Worm (Caenorhabditis elegans) whole organism, early embryonic: ENCODE measurements around the gene T01C8.2.

Source experiments
- flt-1 ChIP-seq: fragments of 200-800 bp; sonication (Bioruptor generic); IDR thresholded peaks from 2 replicates; pipeline ENCODE4 v1.3.6; 2022; ENCODE audit warnings: missing genetic modification characterization, missing compliant biosample characterization
- tbx-37 ChIP-seq: fragments of 200-800 bp; sonication (Bioruptor generic); conservative IDR thresholded peaks from 2 replicates; pipeline ENCODE4 v1.3.6; 2022; ENCODE audit warnings: missing genetic modification reagents, missing genetic modification characterization, missing compliant biosample characterization

DNA sequence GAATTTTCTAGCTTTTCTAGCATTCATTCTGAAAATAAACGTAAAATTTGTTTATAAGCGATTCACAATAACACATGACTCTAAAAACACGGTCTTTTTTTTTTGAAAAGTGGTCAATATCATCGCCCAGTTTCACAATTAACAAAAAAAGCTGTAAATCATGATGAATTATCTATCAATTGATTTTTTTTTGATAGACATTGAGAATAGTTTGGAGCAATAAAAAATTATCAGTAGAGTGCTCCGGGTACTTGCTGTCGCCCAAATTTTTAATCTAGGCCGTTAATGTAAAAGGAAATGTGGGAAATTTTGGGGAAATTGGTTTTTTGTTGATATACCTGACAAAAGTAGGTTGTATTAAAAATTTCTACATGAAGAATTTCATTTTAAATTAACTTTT lies 12.8 kb upstream of the T01C8.2 start:
- TF ChIP-seq flt-1: no peak
- TF ChIP-seq tbx-37 (GFP tag; lab: Robert Waterston, UW): no peak
